Worm (Caenorhabditis elegans): ENCODE results near the gene dct-5.
A peak's percentile ranks its signal among the peaks of the same experiment; 100 is the strongest.

dct-5 gene

DNA sequence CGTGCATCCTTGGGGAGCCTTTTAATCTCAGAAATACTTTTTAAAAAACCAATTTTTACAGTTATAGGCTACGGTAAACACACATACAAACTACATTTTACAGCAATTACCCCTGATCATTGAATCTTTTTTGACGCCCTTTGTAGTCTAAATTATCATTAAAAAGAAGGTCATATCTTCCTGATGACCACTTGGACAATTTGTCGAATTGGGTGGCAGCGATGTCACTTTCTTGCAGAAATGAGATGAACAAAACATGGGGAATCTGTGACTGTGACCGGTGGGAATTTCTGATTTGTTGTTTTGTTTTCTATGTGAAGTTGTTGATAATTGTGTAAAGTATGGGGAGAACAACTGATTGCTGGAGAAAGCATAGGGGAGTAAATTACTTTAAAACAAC is 12.9 kb upstream of the dct-5 start:
- TF ChIP-seq dao-5 (tag; optimal IDR thresholded peaks at IDR 0.05) (no peak), W03F9.2 (tag; optimal IDR thresholded peaks at IDR 0.05) (no peak), him-1 (tag; optimal IDR thresholded peaks at IDR 0.05) (no peak)

- TF ChIP-seq dao-5 (tag; optimal IDR thresholded peaks at IDR 0.05), result no peak
Observed at ce11 chrII:5449219-5449618, 12.5 kb upstream of the dct-5 start.

ce11 chrII:5447381-5447780 is 10.6 kb upstream of the dct-5 start, which contains the start of gene cex-1:
Gene cex-1 (plus strand): TSS chrII:5447681.
- no peak for TF ChIP-seq him-1 (tag; optimal IDR thresholded peaks at IDR 0.05)
- no peak for TF ChIP-seq W03F9.2 (tag; optimal IDR thresholded peaks at IDR 0.05)
- TF ChIP-seq dao-5 (tag; optimal IDR thresholded peaks at IDR 0.05), result no peak

DNA sequence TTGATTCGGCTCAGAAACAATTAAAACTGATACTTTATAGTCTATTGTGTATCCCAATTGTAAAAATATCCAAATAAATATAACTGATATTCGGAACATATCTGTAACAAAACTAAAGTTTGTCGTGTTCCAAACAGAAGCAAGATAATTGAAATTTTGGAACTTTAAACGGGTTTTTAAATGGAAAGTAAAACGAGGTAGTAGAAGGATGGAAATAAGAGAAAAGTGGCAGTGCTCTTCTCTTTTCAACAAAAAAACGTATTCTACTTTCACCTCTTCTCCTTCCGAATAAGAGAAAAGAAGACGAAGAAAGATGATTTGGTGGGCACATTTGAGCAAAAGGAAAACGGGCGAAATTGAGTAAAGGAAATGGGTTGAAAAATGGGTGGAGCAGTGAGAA is 9.8 kb upstream of the dct-5 start, which contains the start of gene nmr-1:
TSS of gene nmr-1 (minus strand) at position 101 of the 400 bp plus-strand sequence.
- TF ChIP-seq him-1 (tag; optimal IDR thresholded peaks at IDR 0.05), result no peak
- TF ChIP-seq dao-5 (tag; optimal IDR thresholded peaks at IDR 0.05), result no peak
- no peak for TF ChIP-seq W03F9.2 (tag; optimal IDR thresholded peaks at IDR 0.05)

DNA sequence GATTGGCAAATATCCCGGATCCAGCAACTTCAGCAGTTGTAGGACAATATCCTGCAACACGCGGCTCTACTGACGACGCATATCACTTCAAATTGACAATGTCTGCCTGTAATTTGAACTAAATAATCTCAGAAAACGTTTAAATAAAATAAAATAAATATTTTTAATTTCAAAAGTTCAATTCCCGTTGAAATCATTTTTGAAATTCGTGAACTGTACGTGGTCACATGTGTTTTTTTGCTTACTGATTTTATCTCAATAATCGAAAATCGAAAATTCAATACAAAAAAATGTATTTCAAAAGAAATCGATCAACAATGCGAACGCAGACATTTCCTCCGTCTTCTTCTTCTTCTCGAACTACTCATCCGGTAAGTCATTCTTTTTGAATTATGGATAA is 853 bp upstream of the dct-5 start, which contains the start of gene F07F6.1:
TSS of gene F07F6.1 (plus strand) at position 301 of the 400 bp plus-strand sequence.
- TF ChIP-seq dao-5 (tag; optimal IDR thresholded peaks at IDR 0.05) (no peak), W03F9.2 (tag; optimal IDR thresholded peaks at IDR 0.05) (no peak), him-1 (tag; optimal IDR thresholded peaks at IDR 0.05) (no peak)

ce11 chrII:5433069-5433468 is 3.7 kb downstream of the dct-5 start, which contains the start of gene srx-114:
Gene srx-114 (minus strand): TSS chrII:5433169.
- no peak for TF ChIP-seq him-1 (tag; optimal IDR thresholded peaks at IDR 0.05)
- TF ChIP-seq W03F9.2 (tag; optimal IDR thresholded peaks at IDR 0.05), result no peak
- no peak for TF ChIP-seq dao-5 (tag; optimal IDR thresholded peaks at IDR 0.05)

DNA sequence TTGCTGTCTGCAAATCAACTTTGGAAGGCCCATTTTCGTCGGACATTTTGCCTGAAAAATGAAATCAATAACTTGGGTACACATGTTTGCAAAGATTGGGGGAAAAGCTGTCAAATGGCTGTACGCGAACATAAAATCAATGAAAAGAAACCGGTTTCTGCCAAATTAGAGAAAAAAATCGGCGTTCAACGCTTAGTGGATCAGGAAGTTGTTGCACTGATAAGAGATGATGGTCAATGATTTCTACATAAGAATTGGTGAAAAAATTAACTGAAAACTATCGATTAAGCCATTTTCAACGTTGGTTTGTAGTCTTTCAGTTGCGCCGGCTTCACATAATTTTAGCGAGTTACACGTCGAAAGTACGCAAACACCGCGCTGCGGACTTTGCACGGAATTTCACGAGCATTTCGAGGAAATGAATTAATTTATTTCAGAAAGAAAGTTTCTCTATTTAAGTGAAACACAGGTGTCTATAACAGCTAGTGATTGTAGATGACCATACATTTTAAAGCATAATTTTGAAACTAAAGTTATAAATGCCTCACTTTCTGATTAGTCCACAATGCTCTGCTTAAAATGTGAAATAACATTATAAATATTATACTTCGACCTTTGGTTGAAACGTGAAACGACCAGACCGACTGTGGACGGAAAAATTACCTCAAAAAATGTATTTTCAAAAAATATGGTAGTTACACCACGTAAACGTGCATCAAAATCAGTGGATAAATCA is 7.0 kb downstream of the dct-5 start, which contains the start of the genes F07F6.4 and F07F6.2:
TSS of gene F07F6.4 (minus strand) at position 51 of the 736 bp plus-strand sequence.
TSS of gene F07F6.2 (plus strand) at position 686 of the 736 bp plus-strand sequence.
- peak; percentile 6 for TF ChIP-seq W03F9.2 (tag; optimal IDR thresholded peaks at IDR 0.05)
- TF ChIP-seq dao-5 (tag; optimal IDR thresholded peaks at IDR 0.05), result no peak

- no peak for TF ChIP-seq him-1 (tag; optimal IDR thresholded peaks at IDR 0.05)
- TF ChIP-seq dao-5 (tag; optimal IDR thresholded peaks at IDR 0.05), result no peak
- TF ChIP-seq W03F9.2 (tag; optimal IDR thresholded peaks at IDR 0.05), result no peak
Observed at ce11 chrII:5426470-5426869, 10.3 kb downstream of the dct-5 start.

DNA sequence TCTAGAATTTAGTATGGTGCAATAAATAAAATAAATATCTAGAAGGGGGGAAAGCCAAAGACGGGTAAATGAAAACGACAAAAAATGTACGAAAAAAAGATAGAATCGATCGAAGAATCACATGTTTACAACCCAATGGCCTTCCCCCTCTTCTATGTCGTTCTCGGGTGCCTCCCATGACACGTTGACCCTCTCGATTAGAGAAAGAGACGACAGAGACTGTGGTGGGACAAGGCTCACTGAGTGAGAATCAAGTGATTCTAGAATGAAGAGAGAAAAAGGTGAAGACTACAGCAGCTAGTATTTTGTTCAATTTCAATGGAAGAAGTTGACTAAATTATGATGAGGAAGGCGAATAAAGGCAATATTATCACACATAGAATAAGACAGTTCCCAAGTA is 10.7 kb downstream of the dct-5 start:
- TF ChIP-seq dao-5 (tag; optimal IDR thresholded peaks at IDR 0.05) (no peak), W03F9.2 (tag; optimal IDR thresholded peaks at IDR 0.05) (no peak)

DNA sequence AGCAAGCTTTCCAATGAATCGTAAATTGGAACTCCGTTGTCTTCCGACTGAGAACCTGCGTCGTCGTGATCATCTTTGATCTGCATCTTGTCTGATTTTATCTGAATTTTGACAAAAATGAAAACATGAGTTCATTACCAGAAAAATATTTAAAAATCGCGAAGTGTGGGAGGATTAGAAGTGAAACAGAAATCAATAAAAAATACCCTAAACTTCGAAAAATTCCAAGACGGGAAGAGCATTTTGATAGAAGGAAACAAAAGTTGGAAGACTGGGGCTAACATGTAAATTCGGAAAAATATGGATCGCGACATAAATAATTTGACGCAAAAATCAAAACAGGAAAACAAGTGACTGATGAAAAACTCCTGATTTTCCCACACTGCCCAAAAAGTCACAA is 11.1 kb downstream of the dct-5 start, which contains the start of gene F07F6.8:
TSS of gene F07F6.8 (minus strand) at position 101 of the 400 bp plus-strand sequence.
- no peak for TF ChIP-seq W03F9.2 (tag; optimal IDR thresholded peaks at IDR 0.05)
- TF ChIP-seq dao-5 (tag; optimal IDR thresholded peaks at IDR 0.05), result no peak
- TF ChIP-seq him-1 (tag; optimal IDR thresholded peaks at IDR 0.05), result no peak

DNA sequence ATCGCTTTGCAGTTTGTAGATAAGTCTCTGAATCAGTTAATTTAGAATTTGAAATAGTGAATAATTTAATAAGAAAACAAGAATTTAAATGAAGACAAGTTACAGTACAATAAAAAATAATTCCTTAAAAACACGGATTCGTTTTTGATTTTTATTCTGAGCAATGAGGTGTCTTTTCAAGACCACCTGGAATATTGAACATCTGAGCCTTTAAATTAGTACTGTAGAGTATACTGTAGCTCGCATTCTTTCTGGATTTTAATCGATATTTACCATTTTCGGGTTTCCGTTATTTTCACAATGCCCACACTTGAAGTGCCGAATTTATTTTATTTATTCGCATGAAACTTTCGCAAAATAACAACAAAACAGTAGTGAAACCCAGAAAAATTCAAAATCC is 12.9 kb downstream of the dct-5 start, which contains the start of gene F07F6.7:
TSS of gene F07F6.7 (minus strand) at position 27 of the 400 bp plus-strand sequence.
- TF ChIP-seq him-1 (tag; optimal IDR thresholded peaks at IDR 0.05) (no peak), dao-5 (tag; optimal IDR thresholded peaks at IDR 0.05) (no peak), W03F9.2 (tag; optimal IDR thresholded peaks at IDR 0.05) (no peak)

DNA sequence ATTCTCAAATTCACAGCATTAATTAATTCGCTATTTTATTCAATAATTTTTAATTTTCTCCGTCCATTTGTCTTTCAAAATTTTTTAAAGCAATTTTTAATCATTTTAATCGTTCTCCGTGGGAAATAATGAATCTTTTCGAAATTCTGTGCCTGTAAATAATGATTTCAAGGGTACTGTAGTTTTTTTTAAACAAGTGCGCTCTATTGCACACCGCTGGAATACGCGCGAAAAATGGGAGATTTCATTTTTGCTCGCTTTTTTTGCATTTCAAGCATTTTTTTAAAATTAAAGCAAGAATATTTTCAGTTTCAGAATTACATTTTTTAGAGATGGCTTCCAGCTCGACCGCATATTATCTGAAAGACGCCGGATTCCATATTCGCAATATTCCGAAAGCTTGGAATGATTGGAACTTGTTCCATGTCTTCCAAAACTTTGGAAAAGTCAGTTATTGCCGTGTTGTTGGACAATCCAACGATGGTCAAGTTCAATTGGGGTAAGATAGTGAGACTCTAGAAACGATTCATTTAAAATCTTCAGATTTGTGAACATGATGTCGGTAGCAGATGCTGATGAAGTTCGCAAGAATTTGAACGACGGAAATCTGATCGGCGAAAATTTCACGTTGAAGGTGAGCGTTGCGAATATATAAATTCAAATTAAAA is 15.7 kb downstream of the dct-5 start, which contains the start of gene tofu-6:
TSS of gene tofu-6 (plus strand) at position 302 of the 668 bp plus-strand sequence.
- TF ChIP-seq dao-5 (tag; optimal IDR thresholded peaks at IDR 0.05) (no peak), him-1 (tag; optimal IDR thresholded peaks at IDR 0.05) (no peak), W03F9.2 (tag; optimal IDR thresholded peaks at IDR 0.05) (no peak)

ce11 chrII:5418929-5419328 is 17.8 kb downstream of the dct-5 start, which contains the start of gene EEED8.15:
Gene EEED8.15 (plus strand): TSS chrII:5419229.
- no peak for TF ChIP-seq W03F9.2 (tag; optimal IDR thresholded peaks at IDR 0.05)
- TF ChIP-seq dao-5 (tag; optimal IDR thresholded peaks at IDR 0.05), result no peak
- TF ChIP-seq him-1 (tag; optimal IDR thresholded peaks at IDR 0.05), result no peak

DNA sequence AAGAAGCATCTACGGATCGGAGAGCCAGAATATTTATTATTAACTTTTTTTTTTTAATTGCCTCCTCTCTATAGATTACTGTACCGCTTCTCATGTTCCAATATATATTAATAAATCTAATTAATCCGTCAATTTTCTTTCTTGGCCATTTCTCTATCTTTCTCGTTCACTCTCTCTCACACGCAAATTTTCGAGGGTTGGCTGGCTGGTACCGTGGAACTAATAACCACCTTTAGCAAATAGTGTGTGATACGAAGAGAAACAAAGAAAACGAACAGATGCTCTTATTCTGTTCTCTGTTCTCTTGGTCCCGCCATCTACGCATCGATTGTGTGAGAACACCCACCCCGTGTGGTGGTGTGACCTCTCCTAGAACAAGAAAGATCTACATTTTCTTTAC is 18.4 kb downstream of the dct-5 start:
- no peak for TF ChIP-seq him-1 (tag; optimal IDR thresholded peaks at IDR 0.05)
- no peak for TF ChIP-seq W03F9.2 (tag; optimal IDR thresholded peaks at IDR 0.05)
- no peak for TF ChIP-seq dao-5 (tag; optimal IDR thresholded peaks at IDR 0.05)
